Fruit fly (Drosophila melanogaster) whole organism, prepupa: ENCODE measurements around the gene Kif19A.
A peak's percentile ranks its signal among the peaks of the same experiment; 100 is the strongest.

ENCODE experiments used
- Blimp-1 ChIP-seq: fragments of 200-800 bp; sonication (Bioruptor generic); optimal IDR thresholded peaks from 3 replicates; lab custom pipeline; 2017; ENCODE audit warnings: missing biosample characterization, missing genetic modification characterization, mild to moderate bottlenecking, moderate library complexity, missing genetic modification reagents
- CG10631 ChIP-seq: fragments of 200-800 bp; sonication (Bioruptor generic); optimal IDR thresholded peaks from 2 replicates; lab custom pipeline; 2016; ENCODE audit warnings: missing biosample characterization, missing genetic modification characterization
- CG11762 ChIP-seq: fragments of 200-800 bp; sonication (Bioruptor generic); optimal IDR thresholded peaks from 3 replicates; lab custom pipeline; 2016; ENCODE audit warnings: missing biosample characterization, missing genetic modification characterization; ENCODE audit not compliant: insufficient read depth
- CG11902 ChIP-seq: fragments of 200-800 bp; sonication (Bioruptor generic); optimal IDR thresholded peaks from 3 replicates; lab custom pipeline; 2016; ENCODE audit warnings: missing biosample characterization, missing genetic modification characterization
- CG15336 ChIP-seq: fragments of 200-800 bp; sonication (Bioruptor generic); IDR thresholded peaks from 2 replicates; pipeline ENCODE4 v1.3.6; 2022; ENCODE audit warnings: missing biosample characterization, missing genetic modification characterization
- CG1621 ChIP-seq: fragments of 200-800 bp; sonication (Bioruptor generic); optimal IDR thresholded peaks from 3 replicates; lab custom pipeline; 2018; ENCODE audit warnings: missing biosample characterization, mild to moderate bottlenecking, missing genetic modification characterization
- CG3032 ChIP-seq: fragments of 200-800 bp; optimal IDR thresholded peaks from 2 replicates; lab custom pipeline; 2019; ENCODE audit warnings: missing biosample characterization, mild to moderate bottlenecking, missing genetic modification characterization, moderate library complexity
- CG31627 ChIP-seq: fragments of 200-800 bp; sonication (Bioruptor generic); optimal IDR thresholded peaks from 3 replicates; lab custom pipeline; 2016; ENCODE audit warnings: missing biosample characterization, missing genetic modification characterization
- CG34406 ChIP-seq: fragments of 200-800 bp; sonication (Bioruptor generic); optimal IDR thresholded peaks from 3 replicates; lab custom pipeline; 2016; ENCODE audit warnings: missing biosample characterization, missing genetic modification characterization
- CG3919 ChIP-seq: fragments of 200-800 bp; sonication (Bioruptor generic); optimal IDR thresholded peaks from 3 replicates; lab custom pipeline; 2016; ENCODE audit warnings: missing biosample characterization, missing genetic modification characterization
- CG6163 ChIP-seq: fragments of 200-800 bp; sonication (Bioruptor generic); IDR thresholded peaks from 3 replicates; pipeline ENCODE4 v1.3.6; 2022; ENCODE audit warnings: missing biosample characterization, missing genetic modification characterization
- CG6276 ChIP-seq: fragments of 200-800 bp; sonication (Bioruptor generic); optimal IDR thresholded peaks from 2 replicates; lab custom pipeline; 2017; ENCODE audit warnings: missing biosample characterization, mild to moderate bottlenecking, missing genetic modification characterization
- CG6792 ChIP-seq: fragments of 200-800 bp; sonication (Bioruptor generic); optimal IDR thresholded peaks from 3 replicates; lab custom pipeline; 2016; ENCODE audit warnings: missing biosample characterization, missing genetic modification characterization
- CG6808 ChIP-seq: fragments of 200-800 bp; sonication (Bioruptor generic); optimal IDR thresholded peaks from 3 replicates; lab custom pipeline; 2017; ENCODE audit warnings: missing biosample characterization, missing genetic modification characterization, mild to moderate bottlenecking, moderate library complexity, missing genetic modification reagents
- CG7368 ChIP-seq: fragments of 200-800 bp; sonication (Bioruptor generic); optimal IDR thresholded peaks from 3 replicates; lab custom pipeline; 2016; ENCODE audit warnings: missing biosample characterization, missing genetic modification characterization
- CG8319 ChIP-seq: fragments of 200-800 bp; sonication (Bioruptor generic); optimal IDR thresholded peaks from 3 replicates; lab custom pipeline; 2016; ENCODE audit warnings: missing biosample characterization, missing genetic modification characterization
- CG8632 ChIP-seq: fragments of 200-800 bp; sonication (Bioruptor generic); optimal IDR thresholded peaks from 3 replicates; lab custom pipeline; 2016; ENCODE audit warnings: missing biosample characterization, missing genetic modification characterization
- Eip78C ChIP-seq: fragments of 200-800 bp; sonication (Bioruptor generic); peaks from one replicate; lab custom pipeline; 2016; ENCODE audit warnings: missing biosample characterization, missing genetic modification characterization
- Eip93F ChIP-seq: fragments of 200-800 bp; sonication (Bioruptor generic); optimal IDR thresholded peaks from 2 replicates; lab custom pipeline; 2016; ENCODE audit warnings: missing biosample characterization, mild to moderate bottlenecking, missing genetic modification characterization
- Ets21C ChIP-seq: fragments of 200-800 bp; sonication (Bioruptor generic); optimal IDR thresholded peaks from 3 replicates; lab custom pipeline; 2016; ENCODE audit warnings: missing biosample characterization, missing genetic modification characterization
- Ets96B ChIP-seq: fragments of 200-800 bp; optimal IDR thresholded peaks from 2 replicates; lab custom pipeline; 2019; ENCODE audit warnings: missing biosample characterization, mild to moderate bottlenecking, missing genetic modification characterization, moderate library complexity
- Gug ChIP-seq: fragments of 200-800 bp; sonication (Bioruptor generic); IDR thresholded peaks from 2 replicates; pipeline ENCODE4 v1.3.6; 2022; ENCODE audit warnings: missing biosample characterization, missing genetic modification characterization
- Hr38 ChIP-seq: sonication (Bioruptor generic); optimal IDR thresholded peaks from 2 replicates; lab custom pipeline; 2016; ENCODE audit warnings: missing biosample characterization, missing genetic modification characterization
- Hr39 ChIP-seq: fragments of 200-800 bp; sonication (Bioruptor generic); optimal IDR thresholded peaks from 2 replicates; lab custom pipeline; 2016; ENCODE audit warnings: missing biosample characterization, missing genetic modification characterization
- Lpt ChIP-seq: fragments of 200-800 bp; sonication (Bioruptor generic); optimal IDR thresholded peaks from 3 replicates; lab custom pipeline; 2016; ENCODE audit warnings: missing biosample characterization, missing genetic modification characterization
- Met ChIP-seq: fragments of 200-800 bp; sonication (Bioruptor generic); optimal IDR thresholded peaks from 3 replicates; lab custom pipeline; 2016; ENCODE audit warnings: missing biosample characterization, missing genetic modification characterization
- OdsH ChIP-seq: fragments of 200-800 bp; sonication (Bioruptor generic); optimal IDR thresholded peaks from 3 replicates; lab custom pipeline; 2016; ENCODE audit warnings: missing biosample characterization, missing genetic modification characterization
- Smox ChIP-seq: fragments of 200-800 bp; sonication (Bioruptor generic); optimal IDR thresholded peaks from 3 replicates; lab custom pipeline; 2016; ENCODE audit warnings: missing biosample characterization, missing genetic modification characterization
- Sox102F ChIP-seq: fragments of 200-800 bp; sonication (Bioruptor generic); optimal IDR thresholded peaks from 2 replicates; lab custom pipeline; 2016; ENCODE audit warnings: missing biosample characterization, mild to moderate bottlenecking, missing genetic modification characterization
- Sox14 ChIP-seq: fragments of 200-800 bp; sonication (Bioruptor generic); optimal IDR thresholded peaks from 3 replicates; lab custom pipeline; 2016; ENCODE audit warnings: missing biosample characterization, missing genetic modification characterization
- Sox15 ChIP-seq: fragments of 200-800 bp; sonication (Bioruptor generic); optimal IDR thresholded peaks from 3 replicates; lab custom pipeline; 2016; ENCODE audit warnings: missing biosample characterization, missing genetic modification characterization
- achi ChIP-seq: fragments of 200-800 bp; sonication (Bioruptor generic); optimal IDR thresholded peaks from 3 replicates; lab custom pipeline; 2016; ENCODE audit warnings: missing biosample characterization, missing genetic modification characterization
- acj6 ChIP-seq: fragments of 200-800 bp; sonication (Bioruptor generic); optimal IDR thresholded peaks from 3 replicates; lab custom pipeline; 2016; ENCODE audit warnings: missing biosample characterization, missing genetic modification characterization
- cyc ChIP-seq: fragments of 200-800 bp; sonication (Bioruptor generic); optimal IDR thresholded peaks from 3 replicates; lab custom pipeline; 2016; ENCODE audit warnings: missing biosample characterization, missing genetic modification characterization
- eg ChIP-seq: fragments of 200-800 bp; sonication (Bioruptor generic); IDR thresholded peaks from 3 replicates; pipeline ENCODE4 v1.3.6; 2022; ENCODE audit warnings: missing biosample characterization, missing genetic modification characterization
- esn ChIP-seq: fragments of 200-800 bp; sonication (Bioruptor generic); optimal IDR thresholded peaks from 2 replicates; lab custom pipeline; 2016; ENCODE audit warnings: missing biosample characterization, mild to moderate bottlenecking, missing genetic modification characterization, moderate library complexity
- fd59A ChIP-seq: fragments of 200-800 bp; sonication (Bioruptor generic); optimal IDR thresholded peaks from 2 replicates; lab custom pipeline; 2017; ENCODE audit warnings: missing biosample characterization, mild to moderate bottlenecking, missing genetic modification characterization, missing genetic modification reagents
- fd85E ChIP-seq: fragments of 200-800 bp; sonication (Bioruptor generic); optimal IDR thresholded peaks from 3 replicates; lab custom pipeline; 2016; ENCODE audit warnings: missing biosample characterization, missing genetic modification characterization
- lz ChIP-seq: fragments of 200-800 bp; sonication (Bioruptor generic); optimal IDR thresholded peaks from 3 replicates; lab custom pipeline; 2016; ENCODE audit warnings: missing biosample characterization, missing genetic modification characterization
- net ChIP-seq: fragments of 200-800 bp; sonication (Bioruptor generic); optimal IDR thresholded peaks from 3 replicates; lab custom pipeline; 2016; ENCODE audit warnings: missing biosample characterization, missing genetic modification characterization
- pdm3 ChIP-seq: fragments of 200-800 bp; sonication (Bioruptor generic); optimal IDR thresholded peaks from 3 replicates; lab custom pipeline; 2016; ENCODE audit warnings: missing biosample characterization, missing genetic modification characterization
- spab ChIP-seq: fragments of 200-800 bp; sonication (Bioruptor generic); optimal IDR thresholded peaks from 2 replicates; lab custom pipeline; 2017; ENCODE audit warnings: missing biosample characterization, mild to moderate bottlenecking, missing genetic modification characterization, missing genetic modification reagents
- svp ChIP-seq: fragments of 200-800 bp; sonication (Bioruptor generic); peaks from one replicate; lab custom pipeline; 2016; ENCODE audit warnings: missing biosample characterization, missing genetic modification characterization
- topi ChIP-seq: fragments of 200-800 bp; sonication (Bioruptor generic); optimal IDR thresholded peaks from 3 replicates; lab custom pipeline; 2016; ENCODE audit warnings: missing biosample characterization, missing genetic modification characterization
- vri ChIP-seq: fragments of 200-800 bp; sonication (Bioruptor generic); optimal IDR thresholded peaks from 3 replicates; lab custom pipeline; 2016; ENCODE audit warnings: missing biosample characterization, mild to moderate bottlenecking, missing genetic modification characterization

The Kif19A gene

DNA sequence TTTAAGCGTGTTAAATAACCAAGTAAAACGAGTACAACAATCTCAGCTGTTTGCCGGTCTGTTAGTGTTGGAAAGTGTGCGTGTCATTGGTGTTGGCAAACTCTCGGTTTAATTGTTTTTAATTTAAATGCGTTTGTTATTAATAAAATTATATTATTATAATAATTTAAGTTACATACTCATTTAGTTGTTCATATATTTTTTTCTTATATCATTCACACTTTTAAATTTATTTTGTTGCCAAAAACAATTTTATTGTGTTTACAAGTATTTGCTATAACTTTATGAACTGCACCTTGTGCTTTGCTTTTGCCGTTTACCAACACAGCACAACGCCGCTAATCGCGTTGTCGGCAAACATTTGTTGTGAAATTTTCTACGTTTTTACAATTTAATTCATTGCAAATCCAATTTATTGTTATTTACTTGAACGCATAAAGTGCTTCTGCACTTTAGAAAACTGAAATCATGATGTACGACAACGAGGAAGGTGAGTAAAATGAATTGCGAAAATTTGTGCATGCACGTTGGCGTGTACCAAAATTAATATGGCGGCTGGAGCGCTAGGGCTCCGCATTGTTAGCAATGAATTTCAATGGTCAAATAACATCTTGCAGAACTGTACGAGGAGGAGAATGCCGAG is 7.3 kb upstream of the Kif19A start, which contains the start of the genes 140up and Polr2B (continued):
- peak; percentile 84 for TF ChIP-seq pdm3 (GFP tag; lab: Kevin White, UChicago)
- TF ChIP-seq CG6163 (GFP tag; lab: Robert Waterston, UW) = peak; percentile 87
- peak; percentile 93 for TF ChIP-seq OdsH (GFP tag; lab: Kevin White, UChicago)
- TF ChIP-seq svp (GFP tag; lab: Kevin White, UChicago) = peak; percentile 88
- TF ChIP-seq Sox14 (GFP tag; lab: Kevin White, UChicago) = peak; percentile 73
- TF ChIP-seq Sox102F (GFP tag; lab: Kevin White, UChicago) = peak; percentile 79
- TF ChIP-seq CG31627 (GFP tag; lab: Kevin White, UChicago) = peak; percentile 90
- TF ChIP-seq Met (GFP tag; lab: Kevin White, UChicago) = peak; percentile 86
- TF ChIP-seq CG11762 (GFP tag; lab: Kevin White, UChicago) = peak; percentile 87
- TF ChIP-seq Lpt (GFP tag; lab: Kevin White, UChicago) = peak; percentile 73
- TF ChIP-seq CG8319 (GFP tag; lab: Kevin White, UChicago) = peak; percentile 87
- peak; percentile 70 for TF ChIP-seq Blimp-1 (GFP tag; lab: Kevin White, UChicago)
- peak; percentile 86 for TF ChIP-seq CG15336 (GFP tag; lab: Robert Waterston, UW)

DNA sequence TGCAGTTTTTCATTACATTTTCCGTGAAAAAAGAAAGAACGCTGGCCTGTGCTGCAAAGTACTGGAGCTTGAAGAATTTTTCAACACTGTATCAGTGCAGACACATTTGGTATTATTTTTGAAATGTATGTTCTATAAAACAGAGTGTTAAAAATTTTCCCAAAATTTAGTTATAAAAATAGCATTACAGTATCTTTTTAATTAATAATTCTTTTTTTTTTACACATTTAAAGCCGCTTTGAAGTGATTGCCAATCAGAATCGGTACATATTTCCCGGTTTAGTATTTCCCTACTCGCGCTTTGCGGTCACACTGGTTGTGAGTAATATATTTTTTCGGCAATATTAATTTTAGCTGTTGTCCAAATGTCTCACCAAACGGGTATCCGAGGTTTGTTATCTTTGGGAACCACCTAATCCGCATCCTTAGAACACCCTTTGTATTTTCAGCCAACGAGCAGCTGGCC is 4.1 kb upstream of the Kif19A start, which contains the start of the genes Abi and twf:
Abi (minus strand) TSS at position 74 of the 466 bp plus-strand sequence.
twf (plus strand) TSS at position 308 of the 466 bp plus-strand sequence.
- TF ChIP-seq cyc (peak; percentile 70), Blimp-1 (GFP tag; lab: Kevin White, UChicago) (no peak), Smox (peak; percentile 64), CG11762 (GFP tag; lab: Kevin White, UChicago) (peak; percentile 37), Gug (no peak), CG15336 (GFP tag; lab: Robert Waterston, UW) (0 out of 2 replicates have a peak, but pooled peaks have one; percentile 30), achi (GFP tag; lab: Kevin White, UChicago) (peak; percentile 63), Hr39 (GFP tag; lab: Kevin White, UChicago) (peak; percentile 55), net (peak; percentile 33), esn (GFP tag; lab: Kevin White, UChicago) (peak; percentile 77), spab (GFP tag; lab: Kevin White, UChicago) (no peak), CG6163 (GFP tag; lab: Robert Waterston, UW) (peak; percentile 52; the same call in 1 of the 3 replicates), Hr38 (GFP tag; lab: Kevin White, UChicago) (no peak), CG6792 (GFP tag; lab: Kevin White, UChicago) (peak; percentile 61), Lpt (GFP tag; lab: Kevin White, UChicago) (no peak), CG31627 (GFP tag; lab: Kevin White, UChicago) (peak; percentile 77), Ets21C (GFP tag; lab: Kevin White, UChicago) (peak; percentile 39), CG6276 (GFP tag; lab: Kevin White, UChicago) (no peak), Eip93F (GFP tag; lab: Kevin White, UChicago) (no peak), topi (GFP tag; lab: Kevin White, UChicago) (peak; percentile 62), pdm3 (GFP tag; lab: Kevin White, UChicago) (peak; percentile 70), CG3032 (peak; percentile 48), CG6808 (GFP tag; lab: Kevin White, UChicago) (no peak), vri (GFP tag; lab: Kevin White, UChicago) (peak; percentile 38), CG34406 (GFP tag; lab: Kevin White, UChicago) (peak; percentile 48), fd59A (GFP tag; lab: Kevin White, UChicago) (peak; percentile 14), fd85E (GFP tag; lab: Kevin White, UChicago) (no peak), Sox15 (GFP tag; lab: Kevin White, UChicago) (peak; percentile 46), Ets96B (tag; lab: Kevin White, UChicago) (no peak), Sox102F (GFP tag; lab: Kevin White, UChicago) (peak; percentile 60), CG11902 (peak; percentile 41), Sox14 (GFP tag; lab: Kevin White, UChicago) (peak; percentile 74), acj6 (GFP tag; lab: Kevin White, UChicago) (peak; percentile 67), CG8319 (GFP tag; lab: Kevin White, UChicago) (peak; percentile 60), OdsH (GFP tag; lab: Kevin White, UChicago) (peak; percentile 80), CG8632 (GFP tag; lab: Kevin White, UChicago) (peak; percentile 45), CG3919 (GFP tag; lab: Kevin White, UChicago) (peak; percentile 78), lz (GFP tag; lab: Kevin White, UChicago) (peak; percentile 70), svp (GFP tag; lab: Kevin White, UChicago) (peak; percentile 73), Eip78C (GFP tag; lab: Kevin White, UChicago) (peak; percentile 90), eg (peak; percentile 42; the same call in 2 of the 3 replicates), CG10631 (peak; percentile 72), CG1621 (tag; lab: Kevin White, UChicago) (peak; percentile 37), CG7368 (peak; percentile 35)
